Worm (Caenorhabditis elegans) whole organism, L2 larva: Measurements from ENCODE around the gene prde-1.

Source experiments
- aly-2 ChIP-seq: fragments of 150-350 bp; optimal IDR thresholded peaks from 2 replicates; lab custom pipeline; 2014; ENCODE audit warnings: missing biosample characterization, missing genetic modification characterization
- elt-1 ChIP-seq: fragments of 150-350 bp; optimal IDR thresholded peaks from 2 replicates; lab custom pipeline; 2014; ENCODE audit warnings: missing biosample characterization, missing genetic modification characterization
- fos-1 ChIP-seq: fragments of 150-350 bp; optimal IDR thresholded peaks from 2 replicates; lab custom pipeline; 2014; ENCODE audit warnings: missing biosample characterization, missing genetic modification characterization
- mbf-1 ChIP-seq: sonication (generic microtip); optimal IDR thresholded peaks from 2 replicates; lab custom pipeline; 2017; ENCODE audit warnings: missing biosample characterization, missing genetic modification characterization
- skn-1 ChIP-seq: sonication (generic microtip); optimal IDR thresholded peaks from 2 replicates; lab custom pipeline; 2017; ENCODE audit warnings: missing biosample characterization, missing genetic modification characterization
- zag-1 ChIP-seq: fragments of 150-350 bp; optimal IDR thresholded peaks from 2 replicates; lab custom pipeline; 2014; ENCODE audit warnings: missing biosample characterization, missing genetic modification characterization
- ztf-4 ChIP-seq: fragments of 150-350 bp; optimal IDR thresholded peaks from 2 replicates; lab custom pipeline; 2014; ENCODE audit warnings: missing biosample characterization, missing genetic modification characterization

DNA sequence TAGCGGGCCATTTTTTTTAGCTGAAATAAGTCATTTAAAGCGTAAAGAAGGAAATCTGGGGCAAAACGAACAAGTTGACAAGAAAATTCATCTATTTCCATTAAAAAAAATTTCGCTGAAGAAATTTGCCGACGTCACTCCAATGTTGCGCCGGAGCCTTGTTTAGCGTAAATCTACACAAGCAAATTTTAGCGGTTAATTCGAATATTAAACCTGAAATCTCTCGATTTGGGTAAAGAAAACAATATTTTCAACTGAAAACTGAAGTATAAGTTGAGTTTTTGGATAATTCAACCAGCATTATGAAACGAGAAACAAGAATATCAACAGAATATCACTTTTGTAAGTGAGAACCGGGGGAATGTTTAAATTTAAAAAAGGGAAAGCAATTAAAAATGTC, 40.3 kb downstream of the prde-1 start, which contains the start of gene F28F8.9:
- no peak for TF ChIP-seq elt-1
- TF ChIP-seq skn-1 (tag; lab: Kevin White, UChicago): no peak
- no peak for TF ChIP-seq ztf-4 (tag; lab: Kevin White, UChicago)
- TF ChIP-seq aly-2 (tag; lab: Kevin White, UChicago): no peak
- TF ChIP-seq zag-1 (tag; lab: Kevin White, UChicago): no peak
- no peak for TF ChIP-seq fos-1 (tag; lab: Kevin White, UChicago)
- TF ChIP-seq mbf-1 (tag; lab: Kevin White, UChicago): no peak
